Worm (Caenorhabditis elegans): ENCODE data around the gene npp-9.

- TF ChIP-seq dao-5 (tag; optimal IDR thresholded peaks at IDR 0.05) (no peak), him-1 (tag; optimal IDR thresholded peaks at IDR 0.05) (no peak)
These were observed 39.9 kb upstream of the npp-9 start, which contains the start of gene spe-41 for ce11 chrIII:3444139-3444538.

All from whole organism, L4/young adult.